In the genomic region with DNA sequence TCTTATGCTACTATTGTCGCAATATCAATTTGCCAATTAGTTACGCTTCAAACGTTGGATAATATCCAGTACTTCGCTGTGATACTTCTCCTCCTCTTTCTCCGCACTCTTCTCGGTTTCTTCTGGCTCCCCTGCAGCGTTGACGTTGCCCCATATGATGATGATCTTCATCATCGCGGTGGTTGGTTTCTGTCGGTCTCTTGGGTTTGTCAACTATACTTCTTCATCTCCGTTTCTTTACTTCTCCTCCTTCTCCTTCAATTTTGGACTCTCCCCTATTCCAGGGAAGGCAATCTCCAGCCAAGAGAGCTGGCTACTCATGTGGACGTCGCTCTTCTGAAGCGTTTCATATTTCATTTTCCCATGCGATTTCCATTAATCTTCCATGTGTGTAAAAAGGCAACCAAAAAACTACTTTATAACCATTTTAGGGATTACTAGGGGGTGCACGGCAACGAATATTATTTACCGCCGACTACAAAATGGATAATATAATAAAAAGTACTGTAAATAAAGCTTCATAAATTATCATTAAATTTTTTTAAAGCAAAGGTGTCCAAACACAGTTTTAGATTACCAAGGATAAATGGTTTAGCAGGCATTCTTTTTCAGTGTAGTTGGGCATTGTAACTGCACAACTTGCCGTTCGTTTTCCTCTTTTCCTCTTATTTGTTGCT, we compare ENCODE assay signal across 1 fruit fly cellular context.
TF ChIP-seq lines count a peak whose summit lies in the region.

No protein-coding gene starts in this region.

TF ChIP-seq in whole organism, embryonic, 481 proteins besides CTCF, POLR2A, EP300 and RAD21 (continued from another document):
- TF ChIP-seq tna (GFP tag; IDR thresholded peaks at IDR 0.05; lab: Robert Waterston, UW; ENCODE audit: partially characterized antibody) (no peak), mam (GFP tag; optimal IDR thresholded peaks at IDR 0.05; lab: Kevin White, UChicago) (no peak), Spps (tag; optimal IDR thresholded peaks at IDR 0.05; lab: Kevin White, UChicago) (no peak), CG2202 (tag; optimal IDR thresholded peaks at IDR 0.05; lab: Kevin White, UChicago) (no peak), pfk (GFP tag; optimal IDR thresholded peaks at IDR 0.05; lab: Kevin White, UChicago) (no peak), gsb (GFP tag; IDR thresholded peaks at IDR 0.05; lab: Robert Waterston, UW) (no peak)
